Worm (Caenorhabditis elegans) whole organism, late embryonic: ENCODE results near the gene bus-12.

Source experiments
- K09A11.1 ChIP-seq: sonication (generic microtip); optimal IDR thresholded peaks from 2 replicates; lab custom pipeline; 2017; ENCODE audit warnings: antibody characterized with exemption, mild to moderate bottlenecking, missing genetic modification characterization, missing compliant biosample characterization; ENCODE audit not compliant: insufficient read depth
- T23F11.4 ChIP-seq: fragments of 200-800 bp; sonication (Bioruptor generic); optimal IDR thresholded peaks from 2 replicates; lab custom pipeline; 2018; ENCODE audit warnings: mild to moderate bottlenecking, missing genetic modification characterization, missing compliant biosample characterization
- ahr-1 ChIP-seq: sonication (generic microtip); optimal IDR thresholded peaks from 2 replicates; lab custom pipeline; 2016; ENCODE audit warnings: missing genetic modification characterization, missing compliant biosample characterization
- ceh-18 ChIP-seq: sonication (generic microtip); optimal IDR thresholded peaks from 2 replicates; lab custom pipeline; 2016; ENCODE audit warnings: missing genetic modification characterization, missing compliant biosample characterization
- ceh-19 ChIP-seq: fragments of 200-800 bp; sonication (Bioruptor generic); optimal IDR thresholded peaks from 2 replicates; lab custom pipeline; 2018; ENCODE audit warnings: mild to moderate bottlenecking, missing genetic modification characterization, missing compliant biosample characterization
- ceh-2 ChIP-seq: sonication (generic microtip); optimal IDR thresholded peaks from 2 replicates; lab custom pipeline; 2016; ENCODE audit warnings: missing genotype, missing genetic modification characterization, missing compliant biosample characterization
- ceh-22 ChIP-seq: sonication (generic microtip); optimal IDR thresholded peaks from 2 replicates; lab custom pipeline; 2017; ENCODE audit warnings: missing biosample characterization, missing genetic modification characterization
- ceh-24 ChIP-seq: sonication (generic microtip); optimal IDR thresholded peaks from 2 replicates; lab custom pipeline; 2016; ENCODE audit warnings: mild to moderate bottlenecking, missing genetic modification characterization, missing compliant biosample characterization
- ceh-30 ChIP-seq: fragments of 150-350 bp; optimal IDR thresholded peaks from 2 replicates; lab custom pipeline; 2014; ENCODE audit warnings: missing biosample characterization, missing genetic modification characterization
- ceh-31 ChIP-seq: sonication (generic microtip); optimal IDR thresholded peaks from 2 replicates; lab custom pipeline; 2016; ENCODE audit warnings: missing genetic modification characterization, missing compliant biosample characterization
- ceh-34 ChIP-seq: sonication (generic microtip); optimal IDR thresholded peaks from 2 replicates; lab custom pipeline; 2016; ENCODE audit warnings: mild to moderate bottlenecking, missing genetic modification characterization, missing compliant biosample characterization
- ceh-45 ChIP-seq: fragments of 200-800 bp; sonication (Bioruptor generic); IDR thresholded peaks from 2 replicates; pipeline ENCODE4 v1.3.6; 2022; ENCODE audit warnings: missing genetic modification reagents, missing genetic modification characterization, missing compliant biosample characterization
- che-1 ChIP-seq: sonication (generic microtip); optimal IDR thresholded peaks from 2 replicates; lab custom pipeline; 2016; ENCODE audit warnings: mild to moderate bottlenecking, missing genetic modification characterization, missing compliant biosample characterization
- dve-1 ChIP-seq: sonication (generic microtip); optimal IDR thresholded peaks from 2 replicates; lab custom pipeline; 2017; ENCODE audit warnings: antibody characterized with exemption, mild to moderate bottlenecking, missing genetic modification characterization, missing compliant biosample characterization
- eyg-1 ChIP-seq: sonication (generic microtip); optimal IDR thresholded peaks from 2 replicates; lab custom pipeline; 2016; ENCODE audit warnings: missing genotype, missing genetic modification characterization, missing compliant biosample characterization
- fax-1 ChIP-seq: sonication (generic microtip); optimal IDR thresholded peaks from 2 replicates; lab custom pipeline; 2016; ENCODE audit warnings: missing genotype, missing genetic modification characterization, missing compliant biosample characterization
- fkh-6 ChIP-seq: sonication (generic microtip); optimal IDR thresholded peaks from 2 replicates; lab custom pipeline; 2016; ENCODE audit warnings: missing genetic modification characterization, missing compliant biosample characterization
- hlh-15 ChIP-seq: sonication (generic microtip); optimal IDR thresholded peaks from 2 replicates; lab custom pipeline; 2016; ENCODE audit warnings: missing genetic modification characterization, missing compliant biosample characterization
- lim-6 ChIP-seq: sonication (generic microtip); optimal IDR thresholded peaks from 2 replicates; lab custom pipeline; 2016; ENCODE audit warnings: missing genetic modification characterization, missing compliant biosample characterization
- mec-3 ChIP-seq: sonication (generic microtip); optimal IDR thresholded peaks from 2 replicates; lab custom pipeline; 2016; ENCODE audit warnings: borderline replicate concordance, missing genetic modification characterization, missing compliant biosample characterization
- nfya-1 ChIP-seq: sonication (generic microtip); optimal IDR thresholded peaks from 2 replicates; lab custom pipeline; 2017; ENCODE audit warnings: missing genetic modification characterization, mild to moderate bottlenecking, missing compliant biosample characterization, antibody characterized with exemption, moderate library complexity
- nhr-11 ChIP-seq: fragments of 150-350 bp; optimal IDR thresholded peaks from 2 replicates; lab custom pipeline; 2014; ENCODE audit warnings: missing biosample characterization, missing genetic modification characterization
- nhr-232 ChIP-seq: sonication (generic microtip); optimal IDR thresholded peaks from 2 replicates; lab custom pipeline; 2016; ENCODE audit warnings: missing genetic modification characterization, missing compliant biosample characterization
- npax-4 ChIP-seq: sonication (generic microtip); optimal IDR thresholded peaks from 2 replicates; lab custom pipeline; 2016; ENCODE audit warnings: missing genetic modification characterization, missing compliant biosample characterization
- pros-1 ChIP-seq: fragments of 150-350 bp; optimal IDR thresholded peaks from 2 replicates; lab custom pipeline; 2014; ENCODE audit warnings: missing biosample characterization, missing genetic modification reagents, missing genetic modification characterization
- rnt-1 ChIP-seq: sonication (generic microtip); optimal IDR thresholded peaks from 2 replicates; lab custom pipeline; 2016; ENCODE audit warnings: missing genetic modification characterization, missing compliant biosample characterization
- sdc-2 ChIP-seq: sonication (generic microtip); optimal IDR thresholded peaks from 2 replicates; lab custom pipeline; 2016; ENCODE audit warnings: missing genotype, missing genetic modification characterization, missing compliant biosample characterization
- sox-4 ChIP-seq: sonication (generic microtip); optimal IDR thresholded peaks from 2 replicates; lab custom pipeline; 2017; ENCODE audit warnings: mild to moderate bottlenecking, missing genetic modification characterization, inconsistent platforms, missing compliant biosample characterization
- syd-9 ChIP-seq: sonication (generic microtip); optimal IDR thresholded peaks from 2 replicates; lab custom pipeline; 2016; ENCODE audit warnings: mild to moderate bottlenecking, missing genetic modification characterization, moderate library complexity, missing compliant biosample characterization
- tbx-7 ChIP-seq: sonication (generic microtip); optimal IDR thresholded peaks from 2 replicates; lab custom pipeline; 2016; ENCODE audit warnings: missing genotype, missing genetic modification characterization, missing compliant biosample characterization
- ttx-3 ChIP-seq: sonication (generic microtip); optimal IDR thresholded peaks from 2 replicates; lab custom pipeline; 2016; ENCODE audit warnings: missing genetic modification reagents, missing genetic modification characterization, missing compliant biosample characterization
- unc-3 ChIP-seq, 2 experiments: fragments of 200-800 bp in 1 of 2; sonication (Bioruptor generic) in 1 of 2; sonication (generic microtip) in 1 of 2; conservative IDR thresholded peaks in 1 of 2; optimal IDR thresholded peaks in 1 of 2; 2 replicates each; pipeline versions ENCODE4 v1.3.6 to Lab custom; 2016 to 2022; ENCODE audit warnings: missing compliant biosample characterization in 2 of 2, missing genetic modification characterization in 2 of 2, missing genetic modification reagents in 1 of 2
- unc-42 ChIP-seq: sonication (generic microtip); optimal IDR thresholded peaks from 2 replicates; lab custom pipeline; 2016; ENCODE audit warnings: missing genotype, missing genetic modification characterization, missing compliant biosample characterization
- unc-55 ChIP-seq: sonication (generic microtip); optimal IDR thresholded peaks from 2 replicates; lab custom pipeline; 2017; ENCODE audit warnings: missing biosample characterization, missing genetic modification reagents, missing genetic modification characterization
- zip-5 ChIP-seq: sonication (generic microtip); optimal IDR thresholded peaks from 2 replicates; lab custom pipeline; 2016; ENCODE audit warnings: missing genetic modification characterization, missing compliant biosample characterization

The bus-12 gene

ce11 chrIV:13241340-13241739 is 14.6 kb upstream of the bus-12 start:
- no peak for TF ChIP-seq ceh-31 (tag; lab: Kevin White, UChicago)
- TF ChIP-seq ceh-18, result no peak
- no peak for TF ChIP-seq tbx-7

ce11 chrIV:13243375-13243774 is 12.6 kb upstream of the bus-12 start, which contains the start of gene JC8.4:
JC8.4 (plus strand) TSS chrIV:13243675.
- TF ChIP-seq fkh-6 (tag; lab: Kevin White, UChicago) (no peak), zip-5 (tag; lab: Kevin White, UChicago) (no peak), sdc-2 (tag; lab: Kevin White, UChicago) (no peak), ceh-24 (tag; lab: Kevin White, UChicago) (no peak), ahr-1 (tag; lab: Kevin White, UChicago) (no peak), ceh-18 (no peak), ttx-3 (tag; lab: Kevin White, UChicago) (no peak), ceh-22 (tag; lab: Kevin White, UChicago) (no peak), fax-1 (tag; lab: Kevin White, UChicago) (no peak), mec-3 (tag; lab: Kevin White, UChicago) (no peak), nhr-232 (no peak), ceh-19 (GFP tag; lab: Kevin White, UChicago) (no peak), sox-4 (tag; lab: Kevin White, UChicago) (no peak), unc-42 (tag; lab: Kevin White, UChicago) (no peak), unc-55 (GFP tag; lab: Kevin White, UChicago) (no peak), dve-1 (tag; lab: Kevin White, UChicago) (no peak), ceh-30 (tag; lab: Kevin White, UChicago) (no peak)

- TF ChIP-seq hlh-15 (tag; lab: Kevin White, UChicago) (no peak), ceh-19 (GFP tag; lab: Kevin White, UChicago) (no peak), T23F11.4 (no peak), nhr-11 (tag; lab: Kevin White, UChicago) (no peak), unc-42 (tag; lab: Kevin White, UChicago) (no peak), rnt-1 (no peak), fkh-6 (tag; lab: Kevin White, UChicago) (no peak), ceh-45 (GFP tag; lab: Robert Waterston, UW) (no peak)
Observed at ce11 chrIV:13244024-13244423, 12.0 kb upstream of the bus-12 start, which contains the start of gene cox-11. cox-11 (plus strand) TSS chrIV:13244324.

ce11 chrIV:13246961-13247360 is 9.0 kb upstream of the bus-12 start, which contains the start of gene JC8.7:
JC8.7 (plus strand) TSS chrIV:13247261.
- TF ChIP-seq unc-3 (GFP tag; conservative IDR thresholded peaks at IDR 0.05; lab: Robert Waterston, UW) (no peak), unc-3 (tag; optimal IDR thresholded peaks at IDR 0.05; lab: Kevin White, UChicago) (no peak), npax-4 (tag; lab: Kevin White, UChicago) (no peak), ceh-2 (no peak), lim-6 (tag; lab: Kevin White, UChicago) (no peak), ahr-1 (tag; lab: Kevin White, UChicago) (no peak), rnt-1 (no peak), K09A11.1 (tag; lab: Kevin White, UChicago) (no peak), fax-1 (tag; lab: Kevin White, UChicago) (no peak), syd-9 (tag; lab: Kevin White, UChicago) (no peak), pros-1 (tag; lab: Kevin White, UChicago) (no peak)
- TF ChIP-seq, all 69 proteins: peak for 0

ce11 chrIV:13247780-13248179 is 8.2 kb upstream of the bus-12 start:
- TF ChIP-seq ceh-30 (tag; lab: Kevin White, UChicago) (no peak), ceh-34 (no peak), ceh-31 (tag; lab: Kevin White, UChicago) (no peak), eyg-1 (tag; lab: Kevin White, UChicago) (no peak), K09A11.1 (tag; lab: Kevin White, UChicago) (no peak), T23F11.4 (no peak), ceh-19 (GFP tag; lab: Kevin White, UChicago) (no peak), che-1 (tag; lab: Kevin White, UChicago) (no peak), npax-4 (tag; lab: Kevin White, UChicago) (no peak), sox-4 (tag; lab: Kevin White, UChicago) (no peak), nfya-1 (tag; lab: Kevin White, UChicago) (no peak), mec-3 (tag; lab: Kevin White, UChicago) (no peak)
